Fruit fly (Drosophila melanogaster) whole organism, embryonic: Measurements from ENCODE around the gene CG14113.

Experiments
- B-H1 ChIP-seq: fragments of 200-800 bp; sonication (Bioruptor generic); IDR thresholded peaks from 3 replicates; pipeline ENCODE4 v1.3.6; 2022; ENCODE audit warnings: missing biosample characterization, missing genetic modification characterization
- CG14441 ChIP-seq: fragments of 200-800 bp; sonication (Bioruptor generic); IDR thresholded peaks from 2 replicates; pipeline ENCODE4 v1.3.6; 2022; ENCODE audit warnings: missing biosample characterization, missing genetic modification characterization
- CG15269 ChIP-seq: fragments of 200-800 bp; sonication (Bioruptor generic); optimal IDR thresholded peaks from 2 replicates; lab custom pipeline; 2018; ENCODE audit warnings: missing biosample characterization, mild to moderate bottlenecking, missing genetic modification characterization, moderate library complexity
- CG15479 ChIP-seq: fragments of 200-800 bp; sonication (Bioruptor generic); optimal IDR thresholded peaks from 3 replicates; lab custom pipeline; 2019; ENCODE audit warnings: missing biosample characterization, mild to moderate bottlenecking, missing genetic modification characterization, moderate library complexity
- CG17385 ChIP-seq: fragments of 200-800 bp; sonication (Bioruptor generic); optimal IDR thresholded peaks from 3 replicates; lab custom pipeline; 2018; ENCODE audit warnings: missing biosample characterization, mild to moderate bottlenecking, missing genetic modification characterization
- CG7271 ChIP-seq: fragments of 200-800 bp; sonication (Bioruptor generic); optimal IDR thresholded peaks from 2 replicates; lab custom pipeline; 2018; ENCODE audit warnings: missing biosample characterization, mild to moderate bottlenecking, missing genetic modification characterization, moderate library complexity
- CrebB ChIP-seq: fragments of 200-800 bp; sonication (Bioruptor generic); optimal IDR thresholded peaks from 3 replicates; lab custom pipeline; 2018; ENCODE audit warnings: missing biosample characterization, mild to moderate bottlenecking, missing genetic modification characterization
- Ets65A ChIP-seq: fragments of 200-800 bp; sonication (Bioruptor generic); peaks from one replicate; lab custom pipeline; 2016; ENCODE audit warnings: missing biosample characterization, missing genetic modification characterization
- Hsf ChIP-seq: fragments of 200-800 bp; sonication (Bioruptor generic); optimal IDR thresholded peaks from 3 replicates; lab custom pipeline; 2016; ENCODE audit warnings: missing biosample characterization, missing genetic modification characterization
- Lim3 ChIP-seq: fragments of 200-800 bp; sonication (Bioruptor generic); IDR thresholded peaks from 2 replicates; pipeline ENCODE4 v1.3.6; 2022; ENCODE audit warnings: missing biosample characterization, missing genetic modification characterization
- MESR4 ChIP-seq: fragments of 200-800 bp; sonication (Bioruptor generic); optimal IDR thresholded peaks from 2 replicates; lab custom pipeline; 2018; ENCODE audit warnings: missing biosample characterization, mild to moderate bottlenecking, missing genetic modification characterization, moderate library complexity
- Meics ChIP-seq: fragments of 200-800 bp; sonication (Bioruptor generic); optimal IDR thresholded peaks from 2 replicates; lab custom pipeline; 2017; ENCODE audit warnings: missing biosample characterization, mild to moderate bottlenecking, missing genetic modification characterization
- cad ChIP-seq: fragments of >200 bp; optimal IDR thresholded peaks from 2 replicates; lab custom pipeline; 2017; ENCODE audit warnings: missing biosample characterization, missing genetic modification characterization
- dmrt99B ChIP-seq: fragments of 200-800 bp; sonication (Bioruptor generic); optimal IDR thresholded peaks from 2 replicates; lab custom pipeline; 2018; ENCODE audit warnings: missing biosample characterization, mild to moderate bottlenecking, missing genetic modification characterization, moderate library complexity
- jumu ChIP-seq: fragments of 200-800 bp; sonication (Bioruptor generic); optimal IDR thresholded peaks from 3 replicates; lab custom pipeline; 2016; ENCODE audit warnings: missing biosample characterization, missing genetic modification characterization
- peb ChIP-seq: fragments of 200-800 bp; sonication (Bioruptor generic); IDR thresholded peaks from 2 replicates; pipeline ENCODE4 v1.3.6; 2022; ENCODE audit warnings: missing biosample characterization, missing genetic modification characterization
- tll ChIP-seq, 2 experiments: fragments of 200-800 bp in 1 of 2; fragments of >200 bp in 1 of 2; sonication (Bioruptor generic) in 1 of 2; optimal IDR thresholded peaks; 2 replicates each; lab custom pipeline; 2017 to 2019; ENCODE audit warnings: missing biosample characterization in 2 of 2, missing genetic modification characterization in 2 of 2, mild to moderate bottlenecking in 1 of 2, moderate library complexity in 1 of 2
- twi ChIP-seq: fragments of 200-800 bp; optimal IDR thresholded peaks from 2 replicates; lab custom pipeline; 2019; ENCODE audit warnings: missing biosample characterization, mild to moderate bottlenecking, missing genetic modification characterization, moderate library complexity
- zen ChIP-seq: fragments of 200-800 bp; sonication (Bioruptor generic); optimal IDR thresholded peaks from 3 replicates; lab custom pipeline; 2018; ENCODE audit warnings: missing biosample characterization, mild to moderate bottlenecking, missing genetic modification characterization, moderate library complexity

CG14113 gene

DNA sequence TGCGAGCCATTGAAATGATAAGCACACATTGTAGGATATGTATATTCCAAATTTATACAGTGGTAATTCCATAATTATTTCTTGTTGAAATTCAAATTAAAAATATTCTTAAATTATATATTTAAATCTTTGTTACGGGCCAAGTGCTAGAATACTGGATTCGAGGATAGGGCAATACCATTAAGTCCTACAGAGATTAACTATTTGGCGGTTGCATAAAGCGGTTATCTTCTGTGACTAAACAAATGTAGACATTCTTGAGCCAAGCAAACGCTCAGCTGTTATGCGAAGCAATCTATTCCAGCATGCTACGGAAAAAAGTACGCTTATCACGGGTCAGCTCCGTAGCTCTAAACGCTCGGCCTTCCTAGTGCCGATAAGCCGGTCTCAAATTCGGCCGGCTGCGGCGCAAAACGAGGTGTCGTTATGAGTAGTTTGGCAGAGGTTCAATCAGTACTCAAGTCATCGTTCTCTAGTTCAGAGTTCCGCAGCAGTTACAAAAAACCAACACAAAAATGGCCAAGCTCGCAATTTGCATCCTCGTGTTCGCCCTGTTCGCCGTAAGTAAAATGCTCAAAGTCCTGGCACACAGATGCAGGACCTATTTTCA, 27.3 kb downstream of the CG14113 start, which contains the start of gene Nplp2 (continued):
- peak; percentile 53 for TF ChIP-seq dmrt99B

DNA sequence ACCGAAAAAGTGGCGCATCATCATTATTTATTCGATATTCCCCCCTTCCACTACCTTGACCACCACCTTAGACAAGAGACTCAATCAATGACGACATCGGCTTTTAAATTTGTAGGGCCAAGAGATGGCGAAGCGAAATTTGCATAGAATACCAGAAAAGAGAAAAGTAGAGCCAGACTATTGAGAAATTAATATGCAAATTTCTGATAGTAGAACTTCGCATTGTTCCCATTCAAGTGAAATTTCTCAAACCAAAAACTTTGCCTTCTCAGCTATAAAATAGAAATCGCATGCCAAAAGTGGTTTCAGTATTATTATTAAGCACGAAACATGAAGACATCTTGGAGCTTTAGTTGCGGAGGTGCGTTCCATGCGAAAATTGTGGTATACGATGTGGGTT, 48.7 kb downstream of the CG14113 start, which contains the start of gene CG14111:
CG14111 (plus strand) TSS at position 301 of the 400 bp plus-strand sequence.
- TF ChIP-seq Ets65A (GFP tag; lab: Kevin White, UChicago) (peak; percentile 0), MESR4 (no peak)
- TF ChIP-seq, all 482 proteins: peak for 1

DNA sequence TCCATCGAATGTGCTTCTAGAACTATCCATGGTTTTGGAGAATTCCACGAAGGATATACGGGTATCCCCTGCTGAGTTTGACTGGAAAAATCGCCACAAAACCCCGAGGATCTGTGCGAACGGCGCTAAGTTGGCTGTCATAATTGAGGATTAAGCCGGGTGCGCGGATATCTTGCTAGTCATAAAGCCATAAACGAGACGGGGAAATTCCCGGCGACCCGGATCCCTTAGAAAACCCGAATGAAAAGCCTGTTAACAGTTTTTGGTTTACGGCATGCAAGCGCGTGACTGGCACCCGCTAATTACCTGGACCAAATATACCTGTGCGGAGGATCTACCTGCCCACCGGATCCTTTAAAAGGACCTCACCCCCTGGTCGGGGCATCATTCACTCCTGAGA, 49.3 kb downstream of the CG14113 start, which contains the start of gene SNCF:
SNCF (plus strand) TSS at position 382 of the 400 bp plus-strand sequence.
- TF ChIP-seq tll (GFP tag; optimal IDR thresholded peaks at IDR 0.05; lab: Kevin White, UChicago) = peak in 1 of 2 experiments; percentile 87
- peak; percentile 54 for TF ChIP-seq twi
- no peak for TF ChIP-seq B-H1
- TF ChIP-seq CG17385 (GFP tag; lab: Kevin White, UChicago) = no peak
- TF ChIP-seq jumu (GFP tag; lab: Kevin White, UChicago) = no peak
- peak; percentile 98 for TF ChIP-seq zen (tag; lab: Kevin White, UChicago)
- TF ChIP-seq CG15269 (tag; lab: Kevin White, UChicago) = no peak
- peak; percentile 70 for TF ChIP-seq CG7271 (tag; lab: Kevin White, UChicago)
- no peak for TF ChIP-seq CrebB (tag; lab: Kevin White, UChicago)
- TF ChIP-seq Meics = no peak
- TF ChIP-seq Lim3 (GFP tag; lab: Robert Waterston, UW) = no peak
- TF ChIP-seq CG15479 = peak; percentile 49
- TF ChIP-seq cad (GFP tag; lab: Kevin White, UChicago) = peak; percentile 99
- TF ChIP-seq Hsf (GFP tag; lab: Kevin White, UChicago) = no peak
- no peak for TF ChIP-seq CG14441 (GFP tag; lab: Robert Waterston, UW)
- no peak for TF ChIP-seq peb
